Worm (Caenorhabditis elegans) whole organism, L4 larva: ENCODE data around the gene nhr-96.

ENCODE experiments used
- aly-2 ChIP-seq: sonication (generic microtip); optimal IDR thresholded peaks from 2 replicates; lab custom pipeline; 2018; ENCODE audit warnings: missing biosample characterization, missing genetic modification characterization
- ceh-20 ChIP-seq: fragments of 200-800 bp; sonication (Bioruptor generic); IDR thresholded peaks from 2 replicates; pipeline ENCODE4 v1.3.6; 2022; ENCODE audit warnings: missing genetic modification reagents, missing genetic modification characterization, missing compliant biosample characterization
- jun-1 ChIP-seq: fragments of 150-350 bp; optimal IDR thresholded peaks from 2 replicates; lab custom pipeline; 2014; ENCODE audit warnings: missing biosample characterization, missing genetic modification reagents, missing genetic modification characterization
- lin-13 ChIP-seq: fragments of 150-350 bp; optimal IDR thresholded peaks from 2 replicates; lab custom pipeline; 2014; ENCODE audit warnings: missing biosample characterization, missing genetic modification reagents, missing genetic modification characterization
- lin-15B ChIP-seq: fragments of 150-350 bp; sonication (generic microtip); optimal IDR thresholded peaks from 3 replicates; lab custom pipeline; 2014; ENCODE audit warnings: missing biosample characterization, missing genetic modification characterization
- lsy-2 ChIP-seq, 2 experiments: fragments of 150-350 bp in 1 of 2; sonication (generic microtip) in 1 of 2; optimal IDR thresholded peaks; 2 replicates each; lab custom pipeline; 2014 to 2017; ENCODE audit warnings: missing biosample characterization in 2 of 2, missing genetic modification characterization in 2 of 2
- mxl-2 ChIP-seq: fragments of 200-800 bp; sonication (Bioruptor generic); conservative IDR thresholded peaks from 2 replicates; pipeline ENCODE4 v1.3.6; 2022; ENCODE audit warnings: missing genetic modification reagents, missing genetic modification characterization, missing compliant biosample characterization
- nhr-25 ChIP-seq: sonication (generic microtip); optimal IDR thresholded peaks from 2 replicates; lab custom pipeline; 2017; ENCODE audit warnings: missing genetic modification characterization, mild to moderate bottlenecking, missing compliant biosample characterization, antibody characterized with exemption, moderate library complexity, borderline replicate concordance; ENCODE audit not compliant: insufficient read depth
- pqm-1 ChIP-seq: sonication (generic microtip); optimal IDR thresholded peaks from 2 replicates; lab custom pipeline; 2017; ENCODE audit warnings: missing biosample characterization, missing genetic modification characterization
- skn-1 ChIP-seq: fragments of 150-350 bp; optimal IDR thresholded peaks from 2 replicates; lab custom pipeline; 2014; ENCODE audit warnings: missing biosample characterization, missing genetic modification characterization
- vab-7 ChIP-seq: fragments of 200-800 bp; sonication (Bioruptor generic); IDR thresholded peaks from 2 replicates; pipeline ENCODE4 v1.3.6; 2022; ENCODE audit warnings: missing genetic modification reagents, missing genetic modification characterization, missing compliant biosample characterization
- zag-1 ChIP-seq: fragments of 150-350 bp; optimal IDR thresholded peaks from 2 replicates; lab custom pipeline; 2014; ENCODE audit warnings: missing biosample characterization, missing genetic modification characterization
- zip-11 ChIP-seq: fragments of 200-800 bp; sonication (Bioruptor generic); IDR thresholded peaks from 2 replicates; pipeline ENCODE4 v1.3.6; 2022; ENCODE audit warnings: missing genetic modification characterization, missing compliant biosample characterization

ce11 chrV:2185486-2185885 is 47.8 kb upstream of the nhr-96 start:
- TF ChIP-seq vab-7 (GFP tag; lab: Robert Waterston, UW) (no peak), aly-2 (tag; lab: Kevin White, UChicago) (no peak), zag-1 (tag; lab: Kevin White, UChicago) (no peak), nhr-25 (no peak), skn-1 (tag; lab: Kevin White, UChicago) (no peak), jun-1 (no peak), lin-13 (GFP tag; lab: Kevin White, UChicago) (no peak), zip-11 (GFP tag; lab: Robert Waterston, UW) (no peak), pqm-1 (tag; lab: Kevin White, UChicago) (no peak), mxl-2 (GFP tag; lab: Robert Waterston, UW) (no peak), ceh-20 (no peak), lsy-2 (tag; optimal IDR thresholded peaks at IDR 0.05; lab: Kevin White, UChicago) (no peak), lin-15B (tag; lab: Kevin White, UChicago) (no peak)
